Worm (Caenorhabditis elegans) whole organism, mixed stage, embryonic: ENCODE results near the gene nhx-1.

ENCODE experiments used
- bed-3 ChIP-seq: fragments of 200-800 bp; sonication (Bioruptor generic); optimal IDR thresholded peaks from 3 replicates; lab custom pipeline; 2018; ENCODE audit warnings: mild to moderate bottlenecking, missing genetic modification characterization, moderate library complexity, missing compliant biosample characterization
- blmp-1 ChIP-seq: fragments of 150-350 bp; optimal IDR thresholded peaks from 2 replicates; lab custom pipeline; 2014; ENCODE audit warnings: missing biosample characterization, missing genetic modification characterization
- ceh-39 ChIP-seq: fragments of 150-350 bp; optimal IDR thresholded peaks from 2 replicates; lab custom pipeline; 2014; ENCODE audit warnings: missing biosample characterization, missing genetic modification characterization
- ceh-43 ChIP-seq: fragments of 200-800 bp; sonication (Bioruptor generic); optimal IDR thresholded peaks from 2 replicates; lab custom pipeline; 2018; ENCODE audit warnings: mild to moderate bottlenecking, missing genetic modification characterization, moderate library complexity, missing compliant biosample characterization
- ceh-83 ChIP-seq: fragments of 200-800 bp; sonication (Bioruptor generic); optimal IDR thresholded peaks from 2 replicates; lab custom pipeline; 2018; ENCODE audit warnings: mild to moderate bottlenecking, missing genetic modification characterization, missing compliant biosample characterization
- ces-1 ChIP-seq: fragments of 150-350 bp; optimal IDR thresholded peaks from 2 replicates; lab custom pipeline; 2014; ENCODE audit warnings: missing biosample characterization, missing genetic modification reagents, missing genetic modification characterization
- drap-1 ChIP-seq: fragments of 200-800 bp; sonication (Bioruptor generic); optimal IDR thresholded peaks from 3 replicates; lab custom pipeline; 2018; ENCODE audit warnings: mild to moderate bottlenecking, missing genetic modification characterization, missing compliant biosample characterization
- elt-1 ChIP-seq: sonication (generic microtip); optimal IDR thresholded peaks from 2 replicates; lab custom pipeline; 2017; ENCODE audit warnings: missing genetic modification characterization, mild to moderate bottlenecking, missing compliant biosample characterization, antibody characterized with exemption, moderate library complexity, borderline replicate concordance; ENCODE audit not compliant: insufficient read depth
- elt-3 ChIP-seq: fragments of 150-350 bp; optimal IDR thresholded peaks from 2 replicates; lab custom pipeline; 2014; ENCODE audit warnings: missing biosample characterization, missing genetic modification characterization
- flh-1 ChIP-seq: fragments of 200-800 bp; sonication (Bioruptor generic); optimal IDR thresholded peaks from 2 replicates; lab custom pipeline; 2018; ENCODE audit warnings: mild to moderate bottlenecking, missing genetic modification characterization, moderate library complexity, missing compliant biosample characterization
- hlh-1 ChIP-seq: fragments of 150-350 bp; optimal IDR thresholded peaks from 2 replicates; lab custom pipeline; 2014; ENCODE audit warnings: missing biosample characterization, missing genetic modification reagents, missing genetic modification characterization
- lin-13 ChIP-seq: fragments of 150-350 bp; optimal IDR thresholded peaks from 2 replicates; lab custom pipeline; 2014; ENCODE audit warnings: missing biosample characterization, missing genetic modification characterization
- lin-32 ChIP-seq: fragments of 200-800 bp; sonication (Bioruptor generic); optimal IDR thresholded peaks from 2 replicates; lab custom pipeline; 2018; ENCODE audit warnings: mild to moderate bottlenecking, missing genetic modification characterization, missing compliant biosample characterization
- lsy-2 ChIP-seq: fragments of 150-350 bp; optimal IDR thresholded peaks from 2 replicates; lab custom pipeline; 2014; ENCODE audit warnings: missing biosample characterization, missing genetic modification characterization
- mep-1 ChIP-seq: fragments of 150-350 bp; optimal IDR thresholded peaks from 2 replicates; lab custom pipeline; 2017; ENCODE audit warnings: missing biosample characterization, missing genetic modification reagents, missing genetic modification characterization, inconsistent platforms
- nhr-2 ChIP-seq: fragments of 150-350 bp; optimal IDR thresholded peaks from 2 replicates; lab custom pipeline; 2014; ENCODE audit warnings: missing biosample characterization, missing genetic modification characterization
- nhr-237 ChIP-seq: fragments of 150-350 bp; optimal IDR thresholded peaks from 2 replicates; lab custom pipeline; 2014; ENCODE audit warnings: missing biosample characterization, missing genetic modification characterization
- nhr-28 ChIP-seq: fragments of 150-350 bp; optimal IDR thresholded peaks from 2 replicates; lab custom pipeline; 2014; ENCODE audit warnings: missing biosample characterization, missing genetic modification characterization
- nhr-76 ChIP-seq: sonication (generic microtip); optimal IDR thresholded peaks from 2 replicates; lab custom pipeline; 2017; ENCODE audit warnings: missing biosample characterization, missing genetic modification characterization
- pha-4 ChIP-seq: fragments of 150-350 bp; optimal IDR thresholded peaks from 2 replicates; lab custom pipeline; 2018; ENCODE audit warnings: missing biosample characterization, missing genetic modification reagents, missing genetic modification characterization
- sem-2 ChIP-seq: fragments of 200-800 bp; sonication (Bioruptor generic); optimal IDR thresholded peaks from 2 replicates; lab custom pipeline; 2018; ENCODE audit warnings: mild to moderate bottlenecking, missing genetic modification characterization, missing compliant biosample characterization
- snpc-4 ChIP-seq: fragments of 150-350 bp; optimal IDR thresholded peaks from 2 replicates; lab custom pipeline; 2014; ENCODE audit warnings: missing biosample characterization, missing genetic modification characterization
- sptf-1 ChIP-seq: sonication (generic microtip); optimal IDR thresholded peaks from 2 replicates; lab custom pipeline; 2017; ENCODE audit warnings: mild to moderate bottlenecking, missing genetic modification characterization, moderate library complexity, missing compliant biosample characterization
- tbx-8 ChIP-seq: fragments of 200-800 bp; sonication (Bioruptor generic); optimal IDR thresholded peaks from 2 replicates; lab custom pipeline; 2018; ENCODE audit warnings: mild to moderate bottlenecking, missing genetic modification characterization, moderate library complexity, missing compliant biosample characterization
- unc-120 ChIP-seq: sonication (generic microtip); optimal IDR thresholded peaks from 2 replicates; lab custom pipeline; 2017; ENCODE audit warnings: missing genetic modification characterization, missing compliant biosample characterization; ENCODE audit not compliant: poor library complexity, severe bottlenecking
- unc-62 ChIP-seq: fragments of 150-350 bp; optimal IDR thresholded peaks from 2 replicates; lab custom pipeline; 2014; ENCODE audit warnings: missing biosample characterization, missing genetic modification reagents, missing genetic modification characterization
- zip-8 ChIP-seq: fragments of 150-350 bp; optimal IDR thresholded peaks from 2 replicates; lab custom pipeline; 2014; ENCODE audit warnings: missing biosample characterization, missing genetic modification characterization
- ztf-11 ChIP-seq: fragments of 150-350 bp; optimal IDR thresholded peaks from 2 replicates; lab custom pipeline; 2014; ENCODE audit warnings: missing biosample characterization, missing genetic modification characterization

nhx-1 gene

DNA sequence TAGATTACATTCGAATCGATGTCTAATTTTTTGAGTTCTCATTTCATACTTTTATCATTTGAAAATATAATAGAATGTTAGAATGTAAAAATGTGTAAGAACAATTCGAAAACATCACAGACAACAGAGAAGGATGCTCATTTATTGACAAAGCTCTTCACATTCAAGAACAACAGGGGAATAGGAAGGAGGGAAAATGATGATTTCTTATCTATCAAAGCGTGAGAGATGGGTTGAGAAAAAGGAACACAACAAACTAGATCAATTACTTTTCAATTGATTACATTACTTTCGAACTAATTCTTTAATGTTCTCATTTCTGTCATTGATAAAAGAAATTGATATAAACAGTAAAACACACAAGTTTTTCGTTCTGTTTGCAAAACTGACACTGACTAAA lies at the start of gene nhx-1, which contains the start of gene VB0395L.1:
Gene nhx-1, plus strand, starts transcription at position 326 of the 400 bp plus-strand sequence.
Gene VB0395L.1, minus strand, starts transcription at position 186 of the 400 bp plus-strand sequence.
- TF ChIP-seq nhr-2 (tag; lab: Kevin White, UChicago), result no peak
- TF ChIP-seq nhr-28 (tag; lab: Kevin White, UChicago), result no peak
- TF ChIP-seq ceh-83 (GFP tag; lab: Kevin White, UChicago), result no peak
- no peak for TF ChIP-seq blmp-1 (tag; lab: Kevin White, UChicago)
- TF ChIP-seq zip-8 (tag; lab: Kevin White, UChicago), result no peak
- no peak for TF ChIP-seq ces-1 (GFP tag; lab: Kevin White, UChicago)
- no peak for TF ChIP-seq mep-1 (tag; lab: Kevin White, UChicago)
- no peak for TF ChIP-seq snpc-4 (tag; lab: Kevin White, UChicago)
- no peak for TF ChIP-seq ztf-11 (tag; lab: Kevin White, UChicago)
- TF ChIP-seq unc-120, result no peak
- TF ChIP-seq nhr-237 (tag; lab: Kevin White, UChicago), result no peak
- TF ChIP-seq hlh-1, result no peak
- no peak for TF ChIP-seq unc-62 (GFP tag; lab: Kevin White, UChicago)
- no peak for TF ChIP-seq ceh-43
- TF ChIP-seq bed-3 (GFP tag; lab: Kevin White, UChicago), result no peak
- no peak for TF ChIP-seq nhr-76 (tag; lab: Kevin White, UChicago)

ce11 chrX:15982630-15983029 lies 34.3 kb upstream of the nhx-1 start, which contains the start of gene C09G1.2:
TSS of gene C09G1.2 (minus strand) at chrX:15982730.
- TF ChIP-seq mep-1 (tag; lab: Kevin White, UChicago) (no peak), lin-32 (GFP tag; lab: Kevin White, UChicago) (no peak), ceh-83 (GFP tag; lab: Kevin White, UChicago) (no peak), bed-3 (GFP tag; lab: Kevin White, UChicago) (no peak), tbx-8 (GFP tag; lab: Kevin White, UChicago) (no peak), blmp-1 (tag; lab: Kevin White, UChicago) (no peak), lin-13 (tag; lab: Kevin White, UChicago) (no peak), unc-62 (GFP tag; lab: Kevin White, UChicago) (no peak), nhr-237 (tag; lab: Kevin White, UChicago) (no peak), ces-1 (GFP tag; lab: Kevin White, UChicago) (no peak), ceh-39 (tag; lab: Kevin White, UChicago) (no peak), hlh-1 (no peak), sptf-1 (tag; lab: Kevin White, UChicago) (no peak), ztf-11 (tag; lab: Kevin White, UChicago) (no peak), ceh-43 (no peak), zip-8 (tag; lab: Kevin White, UChicago) (no peak)

ce11 chrX:15983288-15983687 lies 33.6 kb upstream of the nhx-1 start:
- no peak for TF ChIP-seq flh-1
- TF ChIP-seq drap-1 (GFP tag; lab: Kevin White, UChicago), result no peak
- no peak for TF ChIP-seq elt-3 (tag; lab: Kevin White, UChicago)
- no peak for TF ChIP-seq lin-13 (tag; lab: Kevin White, UChicago)

DNA sequence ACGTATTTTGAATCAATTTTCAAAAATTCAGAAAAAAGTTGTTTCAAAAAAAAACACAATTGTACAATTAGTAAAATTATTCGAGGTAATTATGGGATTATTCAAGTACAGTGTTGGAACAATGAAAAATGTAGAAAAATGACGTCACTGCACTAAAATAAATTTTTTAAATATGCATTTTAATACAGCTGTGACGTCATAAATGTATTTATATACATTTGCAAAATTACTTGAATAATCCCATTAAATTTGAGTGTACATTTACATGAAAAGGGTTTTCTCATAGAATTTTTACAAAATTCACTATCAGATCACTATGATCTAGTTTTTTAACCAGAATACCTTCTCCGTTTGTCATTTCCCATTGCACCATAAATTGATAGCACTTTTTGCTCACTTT lies 28.3 kb upstream of the nhx-1 start:
- TF ChIP-seq zip-8 (tag; lab: Kevin White, UChicago) (peak; percentile 97), elt-1 (tag; lab: Kevin White, UChicago) (no peak)

DNA sequence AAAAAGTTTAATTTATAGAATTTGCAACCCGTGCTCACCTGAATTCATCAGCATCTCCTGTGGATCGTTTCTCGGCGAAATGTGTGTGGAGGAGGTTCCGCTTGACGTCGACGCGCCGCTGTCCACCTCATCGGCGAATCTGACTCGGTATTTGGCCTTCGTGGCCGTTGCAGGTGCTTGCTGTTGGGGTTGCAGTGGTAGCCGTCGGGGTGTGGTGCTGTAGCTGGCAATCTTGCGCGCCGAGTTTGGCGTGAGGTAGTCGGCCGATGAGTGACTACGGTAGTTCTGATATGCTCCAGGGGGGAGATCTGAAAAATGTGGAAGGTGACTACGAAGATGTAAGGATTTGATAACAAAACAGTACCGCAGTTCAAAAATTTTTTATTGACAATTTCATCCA lies 24.1 kb upstream of the nhx-1 start:
- TF ChIP-seq lsy-2 (tag; lab: Kevin White, UChicago) (no peak), snpc-4 (tag; lab: Kevin White, UChicago) (no peak), nhr-76 (tag; lab: Kevin White, UChicago) (no peak), ceh-83 (GFP tag; lab: Kevin White, UChicago) (no peak), drap-1 (GFP tag; lab: Kevin White, UChicago) (no peak), ceh-43 (no peak), elt-1 (tag; lab: Kevin White, UChicago) (no peak), nhr-28 (tag; lab: Kevin White, UChicago) (no peak), ceh-39 (tag; lab: Kevin White, UChicago) (no peak), sem-2 (GFP tag; lab: Kevin White, UChicago) (no peak), hlh-1 (no peak), pha-4 (tag; lab: Kevin White, UChicago) (no peak), nhr-237 (tag; lab: Kevin White, UChicago) (no peak)
- TF ChIP-seq, all 35 proteins: peak for 0
